Worm (Caenorhabditis elegans) whole organism, mixed stage, embryonic: ENCODE results near the gene Y69H2.17.

Source experiments
- elt-3 ChIP-seq: fragments of 150-350 bp; optimal IDR thresholded peaks from 2 replicates; lab custom pipeline; 2014; ENCODE audit warnings: missing biosample characterization, missing genetic modification characterization
- nhr-12 ChIP-seq: fragments of 150-350 bp; optimal IDR thresholded peaks from 2 replicates; lab custom pipeline; 2014; ENCODE audit warnings: missing biosample characterization, missing genetic modification characterization
- sem-2 ChIP-seq: fragments of 200-800 bp; sonication (Bioruptor generic); optimal IDR thresholded peaks from 2 replicates; lab custom pipeline; 2018; ENCODE audit warnings: mild to moderate bottlenecking, missing genetic modification characterization, missing compliant biosample characterization

DNA sequence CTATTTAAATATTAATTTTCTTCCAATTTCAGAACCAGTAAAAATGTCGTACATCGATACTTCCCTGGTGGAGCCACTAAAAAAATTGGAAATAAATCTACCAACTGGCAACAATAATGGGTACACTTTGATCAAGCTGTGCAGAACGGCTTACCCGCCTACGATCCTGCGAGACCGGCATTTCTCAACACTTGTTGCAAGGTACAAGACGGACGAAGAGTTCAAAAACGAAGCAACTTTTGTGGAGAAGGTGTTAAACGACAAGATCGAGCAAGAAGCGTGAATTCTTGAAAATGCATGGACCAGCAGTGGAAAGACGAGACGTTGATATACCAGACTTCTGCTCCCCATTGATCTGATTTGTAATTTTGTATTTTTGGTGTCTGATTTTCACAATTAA, 26.6 kb downstream of the Y69H2.17 start:
- TF ChIP-seq elt-3 (tag; lab: Kevin White, UChicago) = no peak
- no peak for TF ChIP-seq nhr-12
- no peak for TF ChIP-seq sem-2
